Fruit fly (Drosophila melanogaster) whole organism, wandering third instar larva: ENCODE measurements around the gene HIP-R.

ENCODE experiments used
- Abd-B ChIP-seq: fragments of >200 bp; optimal IDR thresholded peaks from 2 replicates; lab custom pipeline; 2017; ENCODE audit warnings: missing biosample characterization, missing genetic modification characterization
- CG32264 ChIP-seq: fragments of 200-800 bp; sonication (Bioruptor generic); optimal IDR thresholded peaks from 2 replicates; lab custom pipeline; 2016; ENCODE audit warnings: missing biosample characterization, missing genetic modification characterization
- CG9705 ChIP-seq: fragments of 200-800 bp; sonication (Bioruptor generic); optimal IDR thresholded peaks from 2 replicates; lab custom pipeline; 2018; ENCODE audit warnings: missing biosample characterization, mild to moderate bottlenecking, missing genetic modification characterization
- CrebA ChIP-seq: fragments of 200-800 bp; sonication (Bioruptor generic); optimal IDR thresholded peaks from 2 replicates; lab custom pipeline; 2016; ENCODE audit warnings: missing biosample characterization, mild to moderate bottlenecking, missing genetic modification characterization, borderline replicate concordance
- GATAd ChIP-seq: sonication (Bioruptor generic); optimal IDR thresholded peaks from 2 replicates; lab custom pipeline; 2016; ENCODE audit warnings: missing biosample characterization, missing genetic modification characterization
- Hr83 ChIP-seq: fragments of 200-300 bp; sonication (Bioruptor generic); optimal IDR thresholded peaks from 2 replicates; lab custom pipeline; 2016; ENCODE audit warnings: missing biosample characterization, mild to moderate bottlenecking, missing genetic modification characterization, moderate library complexity; ENCODE audit not compliant: poor library complexity, severe bottlenecking
- Mio ChIP-seq: sonication (Bioruptor generic); optimal IDR thresholded peaks from 2 replicates; lab custom pipeline; 2016; ENCODE audit warnings: missing biosample characterization, missing genetic modification characterization
- OdsH ChIP-seq: fragments of 200-800 bp; sonication (Bioruptor generic); optimal IDR thresholded peaks from 2 replicates; lab custom pipeline; 2016; ENCODE audit warnings: missing biosample characterization, mild to moderate bottlenecking, missing genetic modification characterization
- Vsx2 ChIP-seq: fragments of 200-300, 225-300 bp; sonication (Bioruptor generic); optimal IDR thresholded peaks from 2 replicates; lab custom pipeline; 2018; ENCODE audit warnings: missing biosample characterization, missing genetic modification characterization; ENCODE audit not compliant: partially characterized antibody
- dl ChIP-seq, 2 experiments: fragments of 175-275, 200-275 bp in 1 of 2; fragments of 200-275 bp in 1 of 2; sonication (Bioruptor generic); optimal IDR thresholded peaks; lab custom pipeline; 2018; ENCODE audit warnings: mild to moderate bottlenecking in 2 of 2, missing biosample characterization in 2 of 2, missing genetic modification characterization in 2 of 2, moderate library complexity in 2 of 2; ENCODE audit not compliant: partially characterized antibody in 2 of 2, insufficient read depth in 1 of 2
- ey ChIP-seq: fragments of 200-800 bp; sonication (Bioruptor generic); optimal IDR thresholded peaks from 2 replicates; lab custom pipeline; 2016; ENCODE audit warnings: missing biosample characterization, missing genetic modification characterization
- lola ChIP-seq: fragments of >200 bp; optimal IDR thresholded peaks from 2 replicates; lab custom pipeline; 2017; ENCODE audit warnings: missing biosample characterization, missing genetic modification characterization
- pan ChIP-seq: fragments of >200 bp; optimal IDR thresholded peaks from 2 replicates; lab custom pipeline; 2017
- psq ChIP-seq: fragments of 200-800 bp; sonication (Bioruptor generic); optimal IDR thresholded peaks from 3 replicates; lab custom pipeline; 2017; ENCODE audit warnings: missing biosample characterization, mild to moderate bottlenecking, missing genetic modification characterization, moderate library complexity

- no peak for TF ChIP-seq pan (lab: Kevin White, UChicago)
- no peak for TF ChIP-seq CG32264 (GFP tag; lab: Kevin White, UChicago)
- no peak for TF ChIP-seq Mio (GFP tag; lab: Kevin White, UChicago)
- TF ChIP-seq CrebA (GFP tag; lab: Kevin White, UChicago) = no peak
- no peak for TF ChIP-seq Abd-B (GFP tag; lab: Kevin White, UChicago)
- no peak for TF ChIP-seq dl (GFP tag; optimal IDR thresholded peaks at IDR 0.05; lab: Kevin White, UChicago; ENCODE audit: insufficient read depth in 1 of 2, partially characterized antibody in 2 of 2)
- TF ChIP-seq Vsx2 (GFP tag; lab: Kevin White, UChicago) = no peak
- TF ChIP-seq psq = no peak
- no peak for TF ChIP-seq CG9705 (GFP tag; lab: Kevin White, UChicago)
- no peak for TF ChIP-seq lola (GFP tag; lab: Kevin White, UChicago)
- TF ChIP-seq Hr83 (GFP tag; lab: Kevin White, UChicago) = no peak
- TF ChIP-seq GATAd (GFP tag; lab: Kevin White, UChicago) = no peak
- TF ChIP-seq ey (GFP tag; lab: Kevin White, UChicago) = no peak
- no peak for TF ChIP-seq OdsH (GFP tag; lab: Kevin White, UChicago)
Measured at dm6 chrX:3775137-3775536, 14.6 kb upstream of the HIP-R start.
